Fruit fly (Drosophila melanogaster) whole organism, prepupa: ENCODE measurements around the gene Mlc2.
A peak's percentile ranks its signal among the peaks of the same experiment; 100 is the strongest.

Experiments
- Blimp-1 ChIP-seq: fragments of 200-800 bp; sonication (Bioruptor generic); optimal IDR thresholded peaks from 3 replicates; lab custom pipeline; 2017; ENCODE audit warnings: missing biosample characterization, missing genetic modification characterization, mild to moderate bottlenecking, moderate library complexity, missing genetic modification reagents
- CG10631 ChIP-seq: fragments of 200-800 bp; sonication (Bioruptor generic); optimal IDR thresholded peaks from 2 replicates; lab custom pipeline; 2016; ENCODE audit warnings: missing biosample characterization, missing genetic modification characterization
- CG11902 ChIP-seq: fragments of 200-800 bp; sonication (Bioruptor generic); optimal IDR thresholded peaks from 3 replicates; lab custom pipeline; 2016; ENCODE audit warnings: missing biosample characterization, missing genetic modification characterization
- CG1621 ChIP-seq: fragments of 200-800 bp; sonication (Bioruptor generic); optimal IDR thresholded peaks from 3 replicates; lab custom pipeline; 2018; ENCODE audit warnings: missing biosample characterization, mild to moderate bottlenecking, missing genetic modification characterization
- CG3032 ChIP-seq: fragments of 200-800 bp; optimal IDR thresholded peaks from 2 replicates; lab custom pipeline; 2019; ENCODE audit warnings: missing biosample characterization, mild to moderate bottlenecking, missing genetic modification characterization, moderate library complexity
- CG32006 ChIP-seq: fragments of 200-800 bp; sonication (Bioruptor generic); optimal IDR thresholded peaks from 3 replicates; lab custom pipeline; 2017; ENCODE audit warnings: missing biosample characterization, mild to moderate bottlenecking, missing genetic modification characterization
- CG34406 ChIP-seq: fragments of 200-800 bp; sonication (Bioruptor generic); optimal IDR thresholded peaks from 3 replicates; lab custom pipeline; 2016; ENCODE audit warnings: missing biosample characterization, missing genetic modification characterization
- CG3919 ChIP-seq: fragments of 200-800 bp; sonication (Bioruptor generic); optimal IDR thresholded peaks from 3 replicates; lab custom pipeline; 2016; ENCODE audit warnings: missing biosample characterization, missing genetic modification characterization
- CG6163 ChIP-seq: fragments of 200-800 bp; sonication (Bioruptor generic); IDR thresholded peaks from 3 replicates; pipeline ENCODE4 v1.3.6; 2022; ENCODE audit warnings: missing biosample characterization, missing genetic modification characterization
- CG6276 ChIP-seq: fragments of 200-800 bp; sonication (Bioruptor generic); optimal IDR thresholded peaks from 2 replicates; lab custom pipeline; 2017; ENCODE audit warnings: missing biosample characterization, mild to moderate bottlenecking, missing genetic modification characterization
- CG6792 ChIP-seq: fragments of 200-800 bp; sonication (Bioruptor generic); optimal IDR thresholded peaks from 3 replicates; lab custom pipeline; 2016; ENCODE audit warnings: missing biosample characterization, missing genetic modification characterization
- CG6808 ChIP-seq: fragments of 200-800 bp; sonication (Bioruptor generic); optimal IDR thresholded peaks from 3 replicates; lab custom pipeline; 2017; ENCODE audit warnings: missing biosample characterization, missing genetic modification characterization, mild to moderate bottlenecking, moderate library complexity, missing genetic modification reagents
- CG6854 ChIP-seq: fragments of 200-800 bp; sonication (Bioruptor generic); optimal IDR thresholded peaks from 2 replicates; lab custom pipeline; 2017; ENCODE audit warnings: missing biosample characterization, mild to moderate bottlenecking, missing genetic modification characterization
- CG7368 ChIP-seq: fragments of 200-800 bp; sonication (Bioruptor generic); optimal IDR thresholded peaks from 3 replicates; lab custom pipeline; 2016; ENCODE audit warnings: missing biosample characterization, missing genetic modification characterization
- CG8119 ChIP-seq: fragments of 200-800 bp; sonication (Bioruptor generic); IDR thresholded peaks from 3 replicates; pipeline ENCODE4 v1.3.6; 2022; ENCODE audit warnings: missing biosample characterization, missing genetic modification characterization
- CG8319 ChIP-seq: fragments of 200-800 bp; sonication (Bioruptor generic); optimal IDR thresholded peaks from 3 replicates; lab custom pipeline; 2016; ENCODE audit warnings: missing biosample characterization, missing genetic modification characterization
- CG8632 ChIP-seq: fragments of 200-800 bp; sonication (Bioruptor generic); optimal IDR thresholded peaks from 3 replicates; lab custom pipeline; 2016; ENCODE audit warnings: missing biosample characterization, missing genetic modification characterization
- Eip78C ChIP-seq: fragments of 200-800 bp; sonication (Bioruptor generic); peaks from one replicate; lab custom pipeline; 2016; ENCODE audit warnings: missing biosample characterization, missing genetic modification characterization
- Eip93F ChIP-seq: fragments of 200-800 bp; sonication (Bioruptor generic); optimal IDR thresholded peaks from 2 replicates; lab custom pipeline; 2016; ENCODE audit warnings: missing biosample characterization, mild to moderate bottlenecking, missing genetic modification characterization
- Ets21C ChIP-seq: fragments of 200-800 bp; sonication (Bioruptor generic); optimal IDR thresholded peaks from 3 replicates; lab custom pipeline; 2016; ENCODE audit warnings: missing biosample characterization, missing genetic modification characterization
- Ets96B ChIP-seq: fragments of 200-800 bp; optimal IDR thresholded peaks from 2 replicates; lab custom pipeline; 2019; ENCODE audit warnings: missing biosample characterization, mild to moderate bottlenecking, missing genetic modification characterization, moderate library complexity
- Gug ChIP-seq: fragments of 200-800 bp; sonication (Bioruptor generic); IDR thresholded peaks from 2 replicates; pipeline ENCODE4 v1.3.6; 2022; ENCODE audit warnings: missing biosample characterization, missing genetic modification characterization
- Hr4 ChIP-seq: fragments of 200-800 bp; sonication (Bioruptor generic); optimal IDR thresholded peaks from 3 replicates; lab custom pipeline; 2016; ENCODE audit warnings: missing biosample characterization, missing genetic modification characterization
- Lpt ChIP-seq: fragments of 200-800 bp; sonication (Bioruptor generic); optimal IDR thresholded peaks from 3 replicates; lab custom pipeline; 2016; ENCODE audit warnings: missing biosample characterization, missing genetic modification characterization
- Met ChIP-seq: fragments of 200-800 bp; sonication (Bioruptor generic); optimal IDR thresholded peaks from 3 replicates; lab custom pipeline; 2016; ENCODE audit warnings: missing biosample characterization, missing genetic modification characterization
- OdsH ChIP-seq: fragments of 200-800 bp; sonication (Bioruptor generic); optimal IDR thresholded peaks from 3 replicates; lab custom pipeline; 2016; ENCODE audit warnings: missing biosample characterization, missing genetic modification characterization
- Sox102F ChIP-seq: fragments of 200-800 bp; sonication (Bioruptor generic); optimal IDR thresholded peaks from 2 replicates; lab custom pipeline; 2016; ENCODE audit warnings: missing biosample characterization, mild to moderate bottlenecking, missing genetic modification characterization
- Sox14 ChIP-seq: fragments of 200-800 bp; sonication (Bioruptor generic); optimal IDR thresholded peaks from 3 replicates; lab custom pipeline; 2016; ENCODE audit warnings: missing biosample characterization, missing genetic modification characterization
- cyc ChIP-seq: fragments of 200-800 bp; sonication (Bioruptor generic); optimal IDR thresholded peaks from 3 replicates; lab custom pipeline; 2016; ENCODE audit warnings: missing biosample characterization, missing genetic modification characterization
- dac ChIP-seq: fragments of 200-800 bp; sonication (Bioruptor generic); optimal IDR thresholded peaks from 2 replicates; lab custom pipeline; 2017; ENCODE audit warnings: missing biosample characterization, mild to moderate bottlenecking, missing genetic modification characterization
- dsx ChIP-seq: fragments of 200-800 bp; optimal IDR thresholded peaks from 3 replicates; lab custom pipeline; 2019; ENCODE audit warnings: missing biosample characterization, mild to moderate bottlenecking, missing genetic modification characterization, moderate library complexity; ENCODE audit not compliant: poor library complexity, severe bottlenecking
- eg ChIP-seq: fragments of 200-800 bp; sonication (Bioruptor generic); IDR thresholded peaks from 3 replicates; pipeline ENCODE4 v1.3.6; 2022; ENCODE audit warnings: missing biosample characterization, missing genetic modification characterization
- esn ChIP-seq: fragments of 200-800 bp; sonication (Bioruptor generic); optimal IDR thresholded peaks from 2 replicates; lab custom pipeline; 2016; ENCODE audit warnings: missing biosample characterization, mild to moderate bottlenecking, missing genetic modification characterization, moderate library complexity
- fd85E ChIP-seq: fragments of 200-800 bp; sonication (Bioruptor generic); optimal IDR thresholded peaks from 3 replicates; lab custom pipeline; 2016; ENCODE audit warnings: missing biosample characterization, missing genetic modification characterization
- net ChIP-seq: fragments of 200-800 bp; sonication (Bioruptor generic); optimal IDR thresholded peaks from 3 replicates; lab custom pipeline; 2016; ENCODE audit warnings: missing biosample characterization, missing genetic modification characterization
- salr ChIP-seq, 2 experiments: fragments of 200-800 bp; sonication (Bioruptor generic); optimal IDR thresholded peaks; 3 replicates each; lab custom pipeline; 2016 to 2018; ENCODE audit warnings: missing biosample characterization in 2 of 2, missing genetic modification characterization in 2 of 2, mild to moderate bottlenecking in 1 of 2
- ss ChIP-seq, 2 experiments: fragments of 200-800 bp; sonication (Bioruptor generic); optimal IDR thresholded peaks; 2 replicates in 1 of 2; 3 replicates in 1 of 2; lab custom pipeline; 2017 to 2018; ENCODE audit warnings: mild to moderate bottlenecking in 2 of 2, missing biosample characterization in 2 of 2, missing genetic modification characterization in 2 of 2, moderate library complexity in 1 of 2
- topi ChIP-seq: fragments of 200-800 bp; sonication (Bioruptor generic); optimal IDR thresholded peaks from 3 replicates; lab custom pipeline; 2016; ENCODE audit warnings: missing biosample characterization, missing genetic modification characterization
- vri ChIP-seq: fragments of 200-800 bp; sonication (Bioruptor generic); optimal IDR thresholded peaks from 3 replicates; lab custom pipeline; 2016; ENCODE audit warnings: missing biosample characterization, mild to moderate bottlenecking, missing genetic modification characterization

Gene Mlc2

DNA sequence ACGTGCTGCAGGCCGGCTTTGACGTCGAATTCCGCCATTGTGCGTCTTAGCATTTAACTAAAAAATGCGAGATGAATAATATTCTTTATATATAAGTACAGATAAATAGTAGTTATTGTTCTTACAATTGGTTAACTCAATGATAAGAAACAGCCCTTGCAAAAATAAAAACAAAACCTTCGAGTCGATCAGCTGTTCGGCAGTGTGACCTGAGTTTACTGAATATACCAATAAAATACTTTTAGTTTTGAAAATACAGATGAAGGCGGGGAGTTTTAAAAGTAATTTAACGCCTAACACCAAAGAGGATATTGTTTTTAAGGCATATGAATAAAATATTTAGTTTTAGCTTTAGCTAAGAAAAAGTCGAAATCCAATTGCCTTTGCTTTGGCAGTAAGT, 3.1 kb upstream of the Mlc2 start, which contains the start of the genes CG1983 and CG15530:
Gene CG1983 (minus strand): TSS at position 207 of the 400 bp plus-strand sequence.
Gene CG15530 (plus strand): TSS at position 384 of the 400 bp plus-strand sequence.
- TF ChIP-seq Blimp-1 (GFP tag; lab: Kevin White, UChicago) (no peak), CG6808 (GFP tag; lab: Kevin White, UChicago) (peak; percentile 74)

dm6 chr3R:30176314-30176713, 2.0 kb upstream of the Mlc2 start:
- TF ChIP-seq CG10631 (no peak), fd85E (GFP tag; lab: Kevin White, UChicago) (no peak), CG8632 (GFP tag; lab: Kevin White, UChicago) (no peak), Ets96B (no peak), CG6808 (GFP tag; lab: Kevin White, UChicago) (no peak), Gug (no peak), topi (GFP tag; lab: Kevin White, UChicago) (no peak), vri (GFP tag; lab: Kevin White, UChicago) (no peak), CG8319 (GFP tag; lab: Kevin White, UChicago) (no peak), Met (no peak), CG6276 (no peak), CG3032 (tag; lab: Kevin White, UChicago) (no peak), Ets21C (GFP tag; lab: Kevin White, UChicago) (no peak), cyc (GFP tag; lab: Kevin White, UChicago) (no peak), CG34406 (GFP tag; lab: Kevin White, UChicago) (no peak), Sox14 (GFP tag; lab: Kevin White, UChicago) (no peak)

dm6 chr3R:30175045-30175589, 766 bp upstream of the Mlc2 start:
- TF ChIP-seq Eip78C (GFP tag; lab: Kevin White, UChicago) (peak; percentile 40), eg (peak; percentile 5; the same call in 1 of the 3 replicates), Blimp-1 (GFP tag; lab: Kevin White, UChicago) (no peak)
- TF ChIP-seq, all 60 proteins: peak for 2

DNA sequence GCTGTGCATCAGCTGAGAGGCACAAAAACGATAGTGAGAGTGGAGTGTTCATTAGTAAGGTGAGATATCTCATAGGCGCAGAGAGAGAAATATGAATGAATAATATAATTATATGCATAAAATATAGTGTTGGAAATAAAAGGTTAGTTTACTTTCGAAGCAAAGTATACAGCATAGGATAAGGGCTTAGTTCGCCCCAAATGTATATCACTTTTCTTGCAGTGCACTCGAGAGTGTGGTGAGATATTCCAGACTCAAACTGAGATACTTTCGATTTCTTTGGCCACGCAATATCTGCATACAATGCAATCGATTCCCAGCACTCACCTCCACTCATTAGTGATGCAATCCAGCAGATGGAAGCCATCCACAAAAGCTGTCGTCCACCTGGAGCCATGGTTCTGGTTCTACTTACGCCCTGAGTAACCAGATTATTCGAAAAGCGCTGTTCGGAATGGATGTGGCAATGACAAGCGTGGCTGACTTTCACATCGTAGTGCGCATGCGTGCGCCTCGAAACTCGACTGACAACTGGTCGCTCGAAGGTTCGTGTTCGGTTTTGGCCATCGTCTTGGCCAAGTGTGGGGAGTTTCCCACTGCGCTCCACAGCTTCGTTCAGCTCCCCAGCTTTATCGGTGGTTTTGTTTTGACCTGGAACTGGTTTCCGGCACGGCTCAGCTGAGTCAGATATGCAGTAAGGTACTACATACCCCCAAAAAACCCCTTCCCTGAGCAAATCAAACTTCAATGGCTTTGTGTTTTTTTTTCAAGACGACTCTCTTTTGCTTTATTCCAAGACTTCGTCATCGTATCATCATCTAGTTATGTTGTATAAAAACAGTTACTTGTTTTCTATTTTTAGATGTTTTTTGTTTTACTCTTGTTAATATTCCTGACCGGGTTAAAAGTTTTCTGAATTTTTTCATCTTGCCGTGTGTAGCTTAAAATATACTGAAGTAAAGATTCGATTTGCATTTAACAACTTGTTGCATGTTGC, 3.4 kb downstream of the Mlc2 start, which contains the start of gene Rsod:
Gene Rsod (minus strand): TSS at position 537 of the 997 bp plus-strand sequence.
- TF ChIP-seq CG3919 (GFP tag; lab: Kevin White, UChicago) (peak; percentile 92), Sox102F (GFP tag; lab: Kevin White, UChicago) (peak; percentile 76), Met (peak; percentile 79), dsx (GFP tag; lab: Kevin White, UChicago) (peak; percentile 65), CG3032 (tag; lab: Kevin White, UChicago) (peak; percentile 76), Sox14 (GFP tag; lab: Kevin White, UChicago) (peak; percentile 82), CG32006 (GFP tag; lab: Kevin White, UChicago) (peak; percentile 92), CG11902 (GFP tag; lab: Kevin White, UChicago) (peak; percentile 58), salr (GFP tag; optimal IDR thresholded peaks at IDR 0.05; lab: Kevin White, UChicago) (peak; percentile 61 to 85), OdsH (GFP tag; lab: Kevin White, UChicago) (peak; percentile 91), Eip78C (GFP tag; lab: Kevin White, UChicago) (peak; percentile 96), CG1621 (tag; lab: Kevin White, UChicago) (peak; percentile 45), Lpt (peak; percentile 90), CG8119 (GFP tag; lab: Robert Waterston, UW) (peak; percentile 94), vri (GFP tag; lab: Kevin White, UChicago) (peak; percentile 74), CG6808 (GFP tag; lab: Kevin White, UChicago) (peak; percentile 21), Hr4 (GFP tag; lab: Kevin White, UChicago) (peak; percentile 93), fd85E (GFP tag; lab: Kevin White, UChicago) (no peak), topi (GFP tag; lab: Kevin White, UChicago) (peak; percentile 80), ss (GFP tag; optimal IDR thresholded peaks at IDR 0.05; lab: Kevin White, UChicago) (peak; percentile 17 to 50), CG8632 (GFP tag; lab: Kevin White, UChicago) (peak; percentile 79), cyc (GFP tag; lab: Kevin White, UChicago) (peak; percentile 80), CG34406 (GFP tag; lab: Kevin White, UChicago) (peak; percentile 80), dac (GFP tag; lab: Kevin White, UChicago) (peak; percentile 84), CG8319 (GFP tag; lab: Kevin White, UChicago) (peak; percentile 7), Eip93F (GFP tag; lab: Kevin White, UChicago) (peak; percentile 68), CG6276 (peak; percentile 88), CG6163 (GFP tag; lab: Robert Waterston, UW) (peak; percentile 96), CG6792 (GFP tag; lab: Kevin White, UChicago) (peak; percentile 81), CG7368 (GFP tag; lab: Kevin White, UChicago) (peak; percentile 54), CG6854 (GFP tag; lab: Kevin White, UChicago) (peak; percentile 53), Ets96B (peak; percentile 78), net (peak; percentile 85), esn (peak; percentile 83), Ets21C (GFP tag; lab: Kevin White, UChicago) (peak; percentile 57)
